Worm (Caenorhabditis elegans): Measurements from ENCODE around the gene nhr-219.

- peak; percentile 93 for TF ChIP-seq lin-1 (GFP tag; IDR thresholded peaks at IDR 0.05)
- TF ChIP-seq unc-62 (GFP tag; optimal IDR thresholded peaks at IDR 0.05 in 1 of 2), result peak in 1 of 2 experiments; percentile 98
- no peak for TF ChIP-seq unc-62 (tag; optimal IDR thresholded peaks at IDR 0.05)
- no peak for TF ChIP-seq aly-2 (tag; optimal IDR thresholded peaks at IDR 0.05)
- no peak for TF ChIP-seq ces-1 (GFP tag; optimal IDR thresholded peaks at IDR 0.05)
- TF ChIP-seq dve-1 (tag; optimal IDR thresholded peaks at IDR 0.05; ENCODE audit: insufficient read depth), result peak; percentile 93
- TF ChIP-seq nhr-48 (tag; optimal IDR thresholded peaks at IDR 0.05), result peak; percentile 91
- TF ChIP-seq gei-8 (GFP tag; optimal IDR thresholded peaks at IDR 0.05), result peak; percentile 50
- TF ChIP-seq mdl-1 (tag; optimal IDR thresholded peaks at IDR 0.05), result peak in 1 of 2 experiments; percentile 80
- peak; percentile 76 for TF ChIP-seq jun-1 (tag; optimal IDR thresholded peaks at IDR 0.05)
- no peak for TF ChIP-seq ceh-62 (tag; optimal IDR thresholded peaks at IDR 0.05)
Measured at ce11 chrV:8936184-8936589, 29.8 kb downstream of the nhr-219 start, which contains the start of gene unc-23.
